Fruit fly (Drosophila melanogaster) whole organism, wandering third instar larva: ENCODE data around the gene Sws1.
A peak's percentile ranks its signal among the peaks of the same experiment; 100 is the strongest.

Experiments
- CG9705 ChIP-seq: fragments of 200-800 bp; sonication (Bioruptor generic); optimal IDR thresholded peaks from 2 replicates; lab custom pipeline; 2018; ENCODE audit warnings: missing biosample characterization, mild to moderate bottlenecking, missing genetic modification characterization
- Dif ChIP-seq: fragments of 200-275, 200-300 bp; sonication (Bioruptor generic); optimal IDR thresholded peaks from 2 replicates; lab custom pipeline; 2018; ENCODE audit warnings: missing biosample characterization, missing genetic modification characterization; ENCODE audit not compliant: partially characterized antibody
- GATAd ChIP-seq: sonication (Bioruptor generic); optimal IDR thresholded peaks from 2 replicates; lab custom pipeline; 2016; ENCODE audit warnings: missing biosample characterization, missing genetic modification characterization
- HLH106 ChIP-seq: fragments of 200-800 bp; optimal IDR thresholded peaks from 3 replicates; lab custom pipeline; 2019; ENCODE audit warnings: missing biosample characterization, mild to moderate bottlenecking, missing genetic modification characterization, moderate library complexity
- Hr78 ChIP-seq: fragments of >200 bp; optimal IDR thresholded peaks from 2 replicates; lab custom pipeline; 2017; ENCODE audit warnings: missing biosample characterization, missing genetic modification characterization
- Jra ChIP-seq: sonication (Bioruptor generic); optimal IDR thresholded peaks from 2 replicates; lab custom pipeline; 2016; ENCODE audit warnings: missing biosample characterization, missing genetic modification characterization
- Mio ChIP-seq: sonication (Bioruptor generic); optimal IDR thresholded peaks from 2 replicates; lab custom pipeline; 2016; ENCODE audit warnings: missing biosample characterization, missing genetic modification characterization
- Myc ChIP-seq: fragments of >200 bp; optimal IDR thresholded peaks from 2 replicates; lab custom pipeline; 2017
- N ChIP-seq: fragments of >200 bp; optimal IDR thresholded peaks from 2 replicates; lab custom pipeline; 2018; ENCODE audit warnings: missing biosample characterization, missing external identifiers, missing genetic modification characterization
- OdsH ChIP-seq: fragments of 200-800 bp; sonication (Bioruptor generic); optimal IDR thresholded peaks from 2 replicates; lab custom pipeline; 2016; ENCODE audit warnings: missing biosample characterization, mild to moderate bottlenecking, missing genetic modification characterization
- Rel ChIP-seq, 2 experiments: fragments of 200-800 bp; sonication (Bioruptor generic) in 1 of 2; optimal IDR thresholded peaks; 2 replicates in 1 of 2; 3 replicates in 1 of 2; lab custom pipeline; 2016 to 2019; ENCODE audit warnings: mild to moderate bottlenecking in 2 of 2, missing biosample characterization in 2 of 2, missing genetic modification characterization in 2 of 2, moderate library complexity in 1 of 2
- Sp1 ChIP-seq: fragments of 200-800 bp; sonication (Bioruptor generic); optimal IDR thresholded peaks from 3 replicates; lab custom pipeline; 2019; ENCODE audit warnings: missing biosample characterization, mild to moderate bottlenecking, missing genetic modification characterization, moderate library complexity
- br ChIP-seq: fragments of 200-800 bp; sonication (Bioruptor generic); optimal IDR thresholded peaks from 2 replicates; lab custom pipeline; 2016; ENCODE audit warnings: missing biosample characterization, missing genetic modification characterization
- brk ChIP-seq: fragments of 200-800 bp; sonication (Bioruptor generic); optimal IDR thresholded peaks from 2 replicates; lab custom pipeline; 2016; ENCODE audit warnings: missing biosample characterization, mild to moderate bottlenecking, missing genetic modification characterization
- dl ChIP-seq, 2 experiments: fragments of 175-275, 200-275 bp in 1 of 2; fragments of 200-275 bp in 1 of 2; sonication (Bioruptor generic); optimal IDR thresholded peaks; lab custom pipeline; 2018; ENCODE audit warnings: mild to moderate bottlenecking in 2 of 2, missing biosample characterization in 2 of 2, missing genetic modification characterization in 2 of 2, moderate library complexity in 2 of 2; ENCODE audit not compliant: partially characterized antibody in 2 of 2, insufficient read depth in 1 of 2
- dmrt93B ChIP-seq: fragments of 200-800 bp; sonication (Bioruptor generic); optimal IDR thresholded peaks from 2 replicates; lab custom pipeline; 2018; ENCODE audit warnings: missing biosample characterization, mild to moderate bottlenecking, missing genetic modification characterization
- dsf ChIP-seq: sonication (Bioruptor generic); optimal IDR thresholded peaks from 2 replicates; lab custom pipeline; 2016; ENCODE audit warnings: missing biosample characterization, missing genetic modification characterization, borderline replicate concordance
- foxo ChIP-seq, 2 experiments: fragments of 200-800 bp; sonication (Bioruptor generic); optimal IDR thresholded peaks; 2 replicates in 1 of 2; 3 replicates in 1 of 2; lab custom pipeline; 2016 to 2017; ENCODE audit warnings: missing biosample characterization in 2 of 2, missing genetic modification characterization in 2 of 2
- fru ChIP-seq: fragments of 200-800 bp; sonication (Bioruptor generic); optimal IDR thresholded peaks from 3 replicates; lab custom pipeline; 2016; ENCODE audit warnings: missing biosample characterization, mild to moderate bottlenecking, missing genetic modification characterization
- h ChIP-seq: fragments of 200-800 bp; sonication (Bioruptor generic); optimal IDR thresholded peaks from 3 replicates; lab custom pipeline; 2016; ENCODE audit warnings: missing biosample characterization, mild to moderate bottlenecking, missing genetic modification characterization
- jim ChIP-seq: fragments of 175-275, 200-325 bp; sonication (Bioruptor generic); optimal IDR thresholded peaks from 2 replicates; lab custom pipeline; 2016; ENCODE audit warnings: missing biosample characterization, mild to moderate bottlenecking, missing genetic modification characterization
- pan ChIP-seq: fragments of >200 bp; optimal IDR thresholded peaks from 2 replicates; lab custom pipeline; 2017
- rgr ChIP-seq: fragments of 200-800 bp; sonication (Bioruptor generic); optimal IDR thresholded peaks from 3 replicates; lab custom pipeline; 2016; ENCODE audit warnings: missing biosample characterization, mild to moderate bottlenecking, missing genetic modification characterization
- sage ChIP-seq: fragments of 200-800 bp; sonication (Bioruptor generic); optimal IDR thresholded peaks from 2 replicates; lab custom pipeline; 2016; ENCODE audit warnings: missing biosample characterization, mild to moderate bottlenecking, missing genetic modification characterization
- sv ChIP-seq: fragments of 200-800 bp; sonication (Bioruptor generic); optimal IDR thresholded peaks from 3 replicates; lab custom pipeline; 2016; ENCODE audit warnings: missing biosample characterization, missing genetic modification characterization
- woc ChIP-seq: sonication (Bioruptor generic); optimal IDR thresholded peaks from 2 replicates; lab custom pipeline; 2016; ENCODE audit warnings: missing biosample characterization, mild to moderate bottlenecking, missing genetic modification characterization

The Sws1 gene

DNA sequence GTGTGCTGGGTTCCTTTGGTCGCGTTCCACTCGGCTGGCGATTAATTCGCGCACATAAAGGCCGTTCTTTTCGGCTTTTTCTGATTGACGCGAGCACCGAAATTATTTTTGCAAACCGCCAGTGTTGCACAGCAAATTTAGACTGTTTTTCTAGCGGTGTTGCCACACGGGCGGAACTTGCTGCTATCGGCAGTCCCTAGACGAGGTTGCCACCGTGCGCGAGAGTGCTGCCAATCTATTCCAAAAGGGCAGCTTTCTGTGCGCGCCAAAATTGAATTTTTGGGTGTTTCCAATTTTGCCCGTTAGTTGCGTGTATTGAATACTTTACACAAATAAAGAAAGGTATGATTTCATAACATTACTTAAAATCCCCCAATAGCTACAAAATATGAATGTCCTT, 10.4 kb upstream of the Sws1 start, which contains the start of gene Drp1 (continued):
- TF ChIP-seq Jra (peak; percentile 50), dl (GFP tag; optimal IDR thresholded peaks at IDR 0.05; lab: Kevin White, UChicago; ENCODE audit: insufficient read depth in 1 of 2, partially characterized antibody in 2 of 2) (no peak), Myc (lab: Kevin White, UChicago) (no peak), brk (GFP tag; lab: Kevin White, UChicago) (no peak), br (GFP tag; lab: Kevin White, UChicago) (peak; percentile 34), fru (peak; percentile 38), pan (no peak)

DNA sequence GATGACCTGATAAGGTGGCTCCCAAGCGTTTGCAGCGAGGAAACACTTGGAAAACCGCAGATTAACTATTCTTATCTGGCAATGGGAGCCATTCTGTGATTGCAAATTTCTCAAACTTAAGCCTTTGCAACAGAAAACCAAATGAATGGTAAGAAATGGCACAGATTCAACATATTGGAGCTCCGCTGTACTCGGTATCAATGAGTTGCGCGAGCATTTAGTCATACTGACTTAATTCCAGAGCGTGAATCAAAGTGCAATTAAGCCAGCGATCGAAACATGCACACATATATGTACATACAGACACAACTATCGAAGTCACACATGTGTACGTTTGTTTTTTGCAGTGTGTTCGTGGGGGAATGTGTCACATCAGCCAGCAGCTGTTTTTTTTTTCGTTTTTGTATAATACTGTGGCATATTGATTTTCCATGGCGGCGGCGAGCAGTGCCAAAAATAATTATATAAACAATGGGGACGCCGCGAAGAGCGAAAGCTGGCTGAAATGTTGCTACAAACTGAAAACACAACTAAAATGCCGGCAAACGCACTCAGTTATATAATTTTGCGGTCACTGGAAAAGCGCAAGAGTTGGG, 9.7 kb upstream of the Sws1 start:
- TF ChIP-seq Hr78 (GFP tag; lab: Kevin White, UChicago) (no peak), pan (no peak), foxo (GFP tag; optimal IDR thresholded peaks at IDR 0.05; lab: Kevin White, UChicago) (peak in 1 of 2 experiments; percentile 28), rgr (GFP tag; lab: Kevin White, UChicago) (peak; percentile 40), HLH106 (tag; lab: Kevin White, UChicago) (peak; percentile 1), GATAd (GFP tag; lab: Kevin White, UChicago) (no peak), woc (no peak), Dif (GFP tag; lab: Kevin White, UChicago) (no peak), brk (GFP tag; lab: Kevin White, UChicago) (no peak), dmrt93B (GFP tag; lab: Kevin White, UChicago) (no peak), N (GFP tag; lab: Kevin White, UChicago) (no peak), Rel (GFP tag; optimal IDR thresholded peaks at IDR 0.05; lab: Kevin White, UChicago) (no peak), Rel (tag; optimal IDR thresholded peaks at IDR 0.05; lab: Kevin White, UChicago) (no peak)
- TF ChIP-seq, all 38 proteins: peak for 3

DNA sequence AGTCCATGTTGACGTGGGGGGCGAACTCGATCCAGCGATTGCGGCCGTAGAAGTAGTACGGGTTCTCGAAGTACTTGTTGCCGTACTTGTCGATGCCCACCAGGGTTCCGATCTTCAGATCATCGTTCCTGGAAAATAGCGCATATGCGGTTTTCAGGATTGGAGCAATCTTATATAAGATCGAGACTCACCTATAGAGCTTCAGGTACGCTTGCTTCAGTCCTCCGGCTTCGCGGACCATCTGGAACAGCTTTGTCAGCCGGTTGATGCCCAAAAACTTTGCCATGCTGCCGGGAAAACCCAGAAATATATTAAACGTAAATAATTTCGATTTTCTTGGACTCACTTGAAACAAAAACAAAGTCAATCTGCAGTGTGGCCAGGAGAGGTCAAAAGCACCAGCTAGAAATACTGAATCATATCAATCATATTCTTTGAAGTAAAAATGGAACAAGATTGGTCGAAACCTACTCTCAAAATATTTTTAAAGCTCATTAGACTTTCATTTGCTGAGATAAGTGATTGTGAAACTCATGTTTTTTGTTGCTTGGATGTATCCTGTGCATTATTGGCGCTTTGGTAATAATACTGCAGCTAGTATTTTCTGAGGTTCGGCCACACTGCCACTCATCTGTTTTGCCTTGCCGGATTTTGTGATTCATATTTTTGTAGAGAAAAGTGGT, 5.0 kb upstream of the Sws1 start, which contains the start of the genes ND-B17.2 and Arpc5:
Gene ND-B17.2 (minus strand): TSS at position 504 of the 683 bp plus-strand sequence.
Gene Arpc5 (plus strand): TSS at position 624 of the 683 bp plus-strand sequence.
- TF ChIP-seq rgr (GFP tag; lab: Kevin White, UChicago) (no peak), sage (no peak), HLH106 (tag; lab: Kevin White, UChicago) (peak; percentile 25), Rel (GFP tag; optimal IDR thresholded peaks at IDR 0.05; lab: Kevin White, UChicago) (no peak), Rel (tag; optimal IDR thresholded peaks at IDR 0.05; lab: Kevin White, UChicago) (peak; percentile 50)

DNA sequence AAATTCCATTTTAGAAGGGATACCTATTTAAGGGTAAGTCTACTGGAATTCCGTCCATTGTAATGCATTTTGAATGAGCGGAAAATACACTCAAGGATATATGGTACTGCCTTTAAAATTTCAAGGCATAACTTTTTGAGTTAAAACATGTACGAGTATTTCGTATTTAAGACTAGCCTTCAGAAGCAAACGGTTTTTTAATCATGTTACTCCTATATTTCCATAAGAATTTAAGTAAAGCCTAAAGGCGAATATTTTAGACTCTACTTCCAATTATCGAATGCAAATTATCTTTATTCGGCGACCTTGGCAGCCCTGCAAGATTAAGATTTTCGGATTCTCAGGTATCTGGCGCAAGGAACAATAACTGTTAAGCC, 2.5 kb upstream of the Sws1 start, which contains the start of gene Elba2:
Gene Elba2 (plus strand): TSS at position 327 of the 377 bp plus-strand sequence.
- TF ChIP-seq dsf (GFP tag; lab: Kevin White, UChicago) (no peak), jim (no peak), CG9705 (GFP tag; lab: Kevin White, UChicago) (no peak), sv (GFP tag; lab: Kevin White, UChicago) (no peak), Mio (GFP tag; lab: Kevin White, UChicago) (no peak), Sp1 (GFP tag; lab: Kevin White, UChicago) (no peak), h (GFP tag; lab: Kevin White, UChicago) (no peak), Hr78 (GFP tag; lab: Kevin White, UChicago) (no peak), Myc (lab: Kevin White, UChicago) (no peak)

DNA sequence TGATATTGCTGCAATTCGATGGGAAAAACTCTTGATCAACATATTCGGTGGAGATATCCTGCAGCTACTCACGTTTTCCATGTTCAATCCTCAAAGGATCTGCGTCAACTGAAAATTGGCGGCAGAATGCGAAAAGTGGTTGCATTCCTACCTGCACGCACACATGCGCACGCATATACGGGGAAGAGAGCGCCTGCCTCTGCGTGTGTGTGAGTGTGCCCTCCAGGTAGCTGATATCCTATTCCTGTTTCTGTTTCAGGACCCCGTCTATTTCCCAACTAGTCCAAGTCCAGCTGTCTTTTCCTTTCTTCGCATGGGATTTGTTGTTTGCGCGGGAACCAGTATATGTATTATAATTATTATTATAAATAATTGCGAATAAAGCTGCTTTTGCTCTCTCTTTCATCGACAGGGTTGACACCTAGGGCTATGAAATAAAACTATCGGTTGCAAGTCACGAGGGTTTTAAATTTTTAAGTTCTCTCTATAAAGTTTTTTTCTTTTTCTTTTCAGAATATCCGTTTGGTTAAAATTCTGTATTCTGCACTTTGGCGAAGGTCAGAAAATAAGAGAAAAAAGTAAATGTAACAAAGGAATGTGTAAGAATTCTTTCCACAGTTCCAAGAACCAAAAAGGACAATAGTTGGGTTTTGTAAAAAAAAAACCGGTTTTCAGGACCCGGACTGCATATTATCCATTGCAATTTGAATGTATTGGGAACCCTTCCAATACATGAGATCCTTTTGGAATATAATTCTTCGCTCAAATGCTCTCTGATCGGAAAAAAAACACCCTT, 1.9 kb upstream of the Sws1 start, which contains the start of gene insv:
Gene insv (minus strand): TSS at position 433 of the 796 bp plus-strand sequence.
- TF ChIP-seq HLH106 (tag; lab: Kevin White, UChicago) (peak; percentile 8), Mio (GFP tag; lab: Kevin White, UChicago) (no peak), Myc (lab: Kevin White, UChicago) (no peak)

DNA sequence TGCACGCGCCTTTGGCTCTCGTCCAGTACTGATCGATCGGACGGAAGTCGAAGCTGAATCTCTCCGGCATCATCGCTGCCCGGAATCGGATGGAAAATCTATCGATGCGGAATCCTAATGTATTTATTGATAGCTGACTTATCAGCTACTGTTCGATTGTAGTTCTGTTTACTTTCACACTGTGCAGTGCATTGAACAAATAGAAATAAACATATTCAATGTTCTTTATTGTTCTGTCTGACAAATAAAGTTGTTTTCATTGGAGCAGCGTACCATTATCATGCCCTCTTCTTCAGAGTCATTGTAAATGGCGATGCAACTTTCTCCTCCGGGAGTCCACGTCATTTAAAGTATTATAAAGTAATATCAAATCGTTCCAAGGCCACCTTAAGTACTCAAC, 1.9 kb downstream of the Sws1 start, which contains the start of gene Cyp309a2:
Gene Cyp309a2 (minus strand): TSS at position 101 of the 400 bp plus-strand sequence.
- no peak for TF ChIP-seq foxo (GFP tag; optimal IDR thresholded peaks at IDR 0.05; lab: Kevin White, UChicago)
- no peak for TF ChIP-seq OdsH
- TF ChIP-seq, all 38 proteins: peak for 0
